Worm (Caenorhabditis elegans) whole organism, mixed stage, embryonic: Measurements from ENCODE around the gene W02F12.2.

Experiments
- bed-3 ChIP-seq: fragments of 200-800 bp; sonication (Bioruptor generic); optimal IDR thresholded peaks from 3 replicates; lab custom pipeline; 2018; ENCODE audit warnings: mild to moderate bottlenecking, missing genetic modification characterization, moderate library complexity, missing compliant biosample characterization
- blmp-1 ChIP-seq: fragments of 150-350 bp; optimal IDR thresholded peaks from 2 replicates; lab custom pipeline; 2014; ENCODE audit warnings: missing biosample characterization, missing genetic modification characterization
- ceh-39 ChIP-seq: fragments of 150-350 bp; optimal IDR thresholded peaks from 2 replicates; lab custom pipeline; 2014; ENCODE audit warnings: missing biosample characterization, missing genetic modification characterization
- ceh-43 ChIP-seq: fragments of 200-800 bp; sonication (Bioruptor generic); optimal IDR thresholded peaks from 2 replicates; lab custom pipeline; 2018; ENCODE audit warnings: mild to moderate bottlenecking, missing genetic modification characterization, moderate library complexity, missing compliant biosample characterization
- ceh-83 ChIP-seq: fragments of 200-800 bp; sonication (Bioruptor generic); optimal IDR thresholded peaks from 2 replicates; lab custom pipeline; 2018; ENCODE audit warnings: mild to moderate bottlenecking, missing genetic modification characterization, missing compliant biosample characterization
- ces-1 ChIP-seq: fragments of 150-350 bp; optimal IDR thresholded peaks from 2 replicates; lab custom pipeline; 2014; ENCODE audit warnings: missing biosample characterization, missing genetic modification reagents, missing genetic modification characterization
- cnd-1 ChIP-seq: fragments of 200-800 bp; sonication (Bioruptor generic); optimal IDR thresholded peaks from 2 replicates; lab custom pipeline; 2018; ENCODE audit warnings: mild to moderate bottlenecking, missing genetic modification characterization, missing compliant biosample characterization
- drap-1 ChIP-seq: fragments of 200-800 bp; sonication (Bioruptor generic); optimal IDR thresholded peaks from 3 replicates; lab custom pipeline; 2018; ENCODE audit warnings: mild to moderate bottlenecking, missing genetic modification characterization, missing compliant biosample characterization
- elt-1 ChIP-seq: sonication (generic microtip); optimal IDR thresholded peaks from 2 replicates; lab custom pipeline; 2017; ENCODE audit warnings: missing genetic modification characterization, mild to moderate bottlenecking, missing compliant biosample characterization, antibody characterized with exemption, moderate library complexity, borderline replicate concordance; ENCODE audit not compliant: insufficient read depth
- elt-3 ChIP-seq: fragments of 150-350 bp; optimal IDR thresholded peaks from 2 replicates; lab custom pipeline; 2014; ENCODE audit warnings: missing biosample characterization, missing genetic modification characterization
- flh-1 ChIP-seq: fragments of 200-800 bp; sonication (Bioruptor generic); optimal IDR thresholded peaks from 2 replicates; lab custom pipeline; 2018; ENCODE audit warnings: mild to moderate bottlenecking, missing genetic modification characterization, moderate library complexity, missing compliant biosample characterization
- ham-2 ChIP-seq: fragments of 200-800 bp; sonication (Bioruptor generic); optimal IDR thresholded peaks from 2 replicates; lab custom pipeline; 2018; ENCODE audit warnings: mild to moderate bottlenecking, missing genetic modification characterization, missing compliant biosample characterization
- hlh-1 ChIP-seq: fragments of 150-350 bp; optimal IDR thresholded peaks from 2 replicates; lab custom pipeline; 2014; ENCODE audit warnings: missing biosample characterization, missing genetic modification reagents, missing genetic modification characterization
- lin-13 ChIP-seq: fragments of 150-350 bp; optimal IDR thresholded peaks from 2 replicates; lab custom pipeline; 2014; ENCODE audit warnings: missing biosample characterization, missing genetic modification characterization
- lin-32 ChIP-seq: fragments of 200-800 bp; sonication (Bioruptor generic); optimal IDR thresholded peaks from 2 replicates; lab custom pipeline; 2018; ENCODE audit warnings: mild to moderate bottlenecking, missing genetic modification characterization, missing compliant biosample characterization
- lsy-2 ChIP-seq: fragments of 150-350 bp; optimal IDR thresholded peaks from 2 replicates; lab custom pipeline; 2014; ENCODE audit warnings: missing biosample characterization, missing genetic modification characterization
- mab-5 ChIP-seq: fragments of 150-350 bp; optimal IDR thresholded peaks from 2 replicates; lab custom pipeline; 2014; ENCODE audit warnings: missing biosample characterization, missing genetic modification characterization
- mep-1 ChIP-seq: fragments of 150-350 bp; optimal IDR thresholded peaks from 2 replicates; lab custom pipeline; 2017; ENCODE audit warnings: missing biosample characterization, missing genetic modification reagents, missing genetic modification characterization, inconsistent platforms
- mls-2 ChIP-seq: sonication (generic microtip); optimal IDR thresholded peaks from 2 replicates; lab custom pipeline; 2016; ENCODE audit warnings: mild to moderate bottlenecking, missing genetic modification characterization, moderate library complexity, missing compliant biosample characterization
- nhr-12 ChIP-seq: fragments of 150-350 bp; optimal IDR thresholded peaks from 2 replicates; lab custom pipeline; 2014; ENCODE audit warnings: missing biosample characterization, missing genetic modification characterization
- nhr-2 ChIP-seq: fragments of 150-350 bp; optimal IDR thresholded peaks from 2 replicates; lab custom pipeline; 2014; ENCODE audit warnings: missing biosample characterization, missing genetic modification characterization
- nhr-237 ChIP-seq: fragments of 150-350 bp; optimal IDR thresholded peaks from 2 replicates; lab custom pipeline; 2014; ENCODE audit warnings: missing biosample characterization, missing genetic modification characterization
- nhr-28 ChIP-seq: fragments of 150-350 bp; optimal IDR thresholded peaks from 2 replicates; lab custom pipeline; 2014; ENCODE audit warnings: missing biosample characterization, missing genetic modification characterization
- nhr-76 ChIP-seq: sonication (generic microtip); optimal IDR thresholded peaks from 2 replicates; lab custom pipeline; 2017; ENCODE audit warnings: missing biosample characterization, missing genetic modification characterization
- pha-4 ChIP-seq: fragments of 150-350 bp; optimal IDR thresholded peaks from 2 replicates; lab custom pipeline; 2018; ENCODE audit warnings: missing biosample characterization, missing genetic modification reagents, missing genetic modification characterization
- sem-2 ChIP-seq: fragments of 200-800 bp; sonication (Bioruptor generic); optimal IDR thresholded peaks from 2 replicates; lab custom pipeline; 2018; ENCODE audit warnings: mild to moderate bottlenecking, missing genetic modification characterization, missing compliant biosample characterization
- snpc-4 ChIP-seq: fragments of 150-350 bp; optimal IDR thresholded peaks from 2 replicates; lab custom pipeline; 2014; ENCODE audit warnings: missing biosample characterization, missing genetic modification characterization
- sptf-1 ChIP-seq: sonication (generic microtip); optimal IDR thresholded peaks from 2 replicates; lab custom pipeline; 2017; ENCODE audit warnings: mild to moderate bottlenecking, missing genetic modification characterization, moderate library complexity, missing compliant biosample characterization
- tbx-8 ChIP-seq: fragments of 200-800 bp; sonication (Bioruptor generic); optimal IDR thresholded peaks from 2 replicates; lab custom pipeline; 2018; ENCODE audit warnings: mild to moderate bottlenecking, missing genetic modification characterization, moderate library complexity, missing compliant biosample characterization
- unc-120 ChIP-seq: sonication (generic microtip); optimal IDR thresholded peaks from 2 replicates; lab custom pipeline; 2017; ENCODE audit warnings: missing genetic modification characterization, missing compliant biosample characterization; ENCODE audit not compliant: poor library complexity, severe bottlenecking
- unc-39 ChIP-seq: fragments of 150-350 bp; optimal IDR thresholded peaks from 2 replicates; lab custom pipeline; 2014; ENCODE audit warnings: missing biosample characterization, missing genetic modification characterization
- ztf-11 ChIP-seq: fragments of 150-350 bp; optimal IDR thresholded peaks from 2 replicates; lab custom pipeline; 2014; ENCODE audit warnings: missing biosample characterization, missing genetic modification characterization

The W02F12.2 gene

DNA sequence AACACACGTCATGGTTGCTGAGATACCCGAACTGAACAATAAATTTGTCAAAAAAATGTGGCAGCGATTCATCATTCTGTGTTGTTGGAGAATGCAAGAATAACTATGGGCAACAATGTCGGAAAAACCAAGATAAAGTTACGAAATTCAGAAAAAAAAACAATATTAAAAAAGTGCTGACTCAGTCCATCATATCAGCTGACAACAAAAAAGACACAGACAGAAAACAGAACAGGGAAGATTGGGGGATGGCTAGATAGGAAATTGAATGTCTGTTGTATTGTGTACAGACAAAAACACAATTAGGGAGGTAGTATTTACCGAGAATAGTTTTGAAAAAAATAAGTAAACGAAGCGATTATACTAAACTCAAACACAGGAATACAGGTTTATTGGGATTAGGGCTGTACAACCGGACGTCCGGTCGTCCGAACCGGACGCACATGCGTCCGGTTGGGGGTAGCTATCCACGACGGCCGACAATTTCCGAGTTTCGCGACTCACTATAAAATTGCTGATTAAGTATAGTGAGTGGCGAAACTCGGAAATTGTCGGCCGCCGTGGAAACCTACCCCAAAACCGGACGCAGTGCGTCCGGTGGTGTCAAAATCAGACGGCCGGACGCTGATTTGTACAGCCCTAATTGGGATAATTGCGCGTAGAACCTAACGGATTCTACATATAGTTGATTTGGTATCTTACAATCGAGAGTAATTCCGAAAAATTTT is 39.8 kb downstream of the W02F12.2 start:
- no peak for TF ChIP-seq tbx-8
- TF ChIP-seq ceh-39 (tag; lab: Kevin White, UChicago), result no peak
- TF ChIP-seq ztf-11 (tag; lab: Kevin White, UChicago), result no peak
- no peak for TF ChIP-seq nhr-28
- no peak for TF ChIP-seq sem-2 (GFP tag; lab: Kevin White, UChicago)
- no peak for TF ChIP-seq flh-1 (GFP tag; lab: Kevin White, UChicago)
- TF ChIP-seq elt-3 (tag; lab: Kevin White, UChicago), result no peak
- TF ChIP-seq nhr-12, result no peak
- TF ChIP-seq mab-5, result no peak
- TF ChIP-seq snpc-4 (tag; lab: Kevin White, UChicago), result no peak
- no peak for TF ChIP-seq nhr-237
- TF ChIP-seq, all 35 proteins: peak for 0

DNA sequence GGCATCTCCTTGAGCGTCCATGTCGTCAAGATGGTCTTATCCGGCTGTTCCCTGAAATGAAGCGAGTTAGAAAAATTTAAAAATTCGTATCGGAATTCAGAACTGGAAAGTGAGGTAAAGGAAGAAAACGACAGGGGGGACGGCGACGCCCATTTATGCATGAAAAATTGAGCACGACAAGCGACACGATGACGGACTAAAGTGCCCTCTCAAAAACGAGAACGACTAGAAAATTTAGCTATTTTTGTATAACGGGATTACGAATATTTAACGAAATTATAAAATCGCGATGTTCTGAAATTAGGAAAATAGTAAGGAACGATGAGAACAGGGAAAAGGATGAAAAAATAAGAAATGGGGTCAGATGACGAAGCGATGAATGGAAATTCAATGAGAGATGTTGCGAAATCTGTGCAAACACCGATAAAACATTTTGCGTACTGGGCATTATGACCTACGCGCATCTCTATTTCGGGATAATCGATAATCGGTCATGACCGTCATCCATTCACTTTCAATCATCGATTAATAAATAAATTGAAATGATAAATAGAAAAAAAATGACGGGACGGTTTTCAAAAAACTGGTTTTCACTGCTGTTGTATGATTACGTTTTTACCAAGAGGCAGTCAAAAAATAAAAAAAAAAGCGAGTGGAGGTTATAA is 40.9 kb downstream of the W02F12.2 start, which contains the start of gene snb-1:
TSS of gene snb-1 (minus strand) at position 51 of the 665 bp plus-strand sequence.
- TF ChIP-seq nhr-28 (no peak), mls-2 (tag; lab: Kevin White, UChicago) (no peak), ceh-39 (tag; lab: Kevin White, UChicago) (peak; percentile 55), blmp-1 (tag; lab: Kevin White, UChicago) (peak; percentile 11), unc-120 (tag; lab: Kevin White, UChicago) (peak; percentile 82), mep-1 (tag; lab: Kevin White, UChicago) (peak; percentile 7), nhr-237 (peak; percentile 53), ceh-83 (no peak), ham-2 (no peak), hlh-1 (tag; lab: Kevin White, UChicago) (no peak), nhr-2 (no peak), tbx-8 (no peak), flh-1 (GFP tag; lab: Kevin White, UChicago) (no peak), ces-1 (GFP tag; lab: Kevin White, UChicago) (peak; percentile 25), drap-1 (GFP tag; lab: Kevin White, UChicago) (no peak), ztf-11 (tag; lab: Kevin White, UChicago) (no peak), mab-5 (no peak), lin-13 (no peak), snpc-4 (tag; lab: Kevin White, UChicago) (no peak), elt-3 (tag; lab: Kevin White, UChicago) (no peak), nhr-76 (tag; lab: Kevin White, UChicago) (no peak), pha-4 (tag; lab: Kevin White, UChicago) (peak; percentile 34), lsy-2 (peak; percentile 56), lin-32 (GFP tag; lab: Kevin White, UChicago) (no peak), sptf-1 (no peak), nhr-12 (no peak)

DNA sequence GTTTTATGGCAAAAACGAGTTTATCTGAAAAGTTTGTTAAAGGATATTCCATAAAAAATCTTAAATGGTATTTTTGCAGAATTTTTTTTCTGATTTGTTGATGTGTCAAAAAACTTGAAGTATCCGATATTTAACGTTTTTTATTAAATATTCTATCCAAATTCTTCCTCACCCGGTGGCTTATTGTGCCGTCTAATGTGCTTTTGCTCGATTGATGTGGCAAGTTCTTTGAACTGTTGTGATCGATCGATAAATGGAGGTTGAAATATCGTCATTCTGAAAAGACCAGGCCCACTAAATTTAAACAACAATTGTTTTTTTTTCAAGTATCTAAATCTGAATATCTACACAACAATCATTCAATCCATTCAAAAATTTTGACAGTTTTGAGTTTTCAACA is 42.3 kb downstream of the W02F12.2 start, which contains the start of gene syx-18:
TSS of gene syx-18 (minus strand) at position 276 of the 400 bp plus-strand sequence.
- TF ChIP-seq lin-32 (GFP tag; lab: Kevin White, UChicago), result no peak
- TF ChIP-seq hlh-1 (tag; lab: Kevin White, UChicago), result no peak
- TF ChIP-seq ceh-43 (GFP tag; lab: Kevin White, UChicago), result no peak

DNA sequence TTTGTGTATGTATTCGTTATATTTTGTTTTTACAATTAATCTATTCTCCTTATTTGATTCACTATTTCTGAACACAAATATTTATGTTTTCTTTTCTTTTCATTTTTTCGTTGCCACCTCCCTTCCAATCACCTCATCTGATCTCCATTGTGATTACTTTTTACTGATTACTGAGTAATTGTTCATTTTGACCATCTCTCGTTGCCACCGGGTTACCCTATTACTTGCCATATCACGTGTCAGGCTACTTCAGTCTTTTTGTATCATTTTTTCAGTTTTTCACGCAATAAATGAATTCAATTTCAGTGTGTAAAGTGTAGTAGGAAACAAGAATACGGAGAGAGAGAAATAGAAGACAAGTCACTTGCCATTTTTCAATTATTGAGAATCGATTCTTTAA is 45.4 kb downstream of the W02F12.2 start, which contains the start of gene T10H9.8:
TSS of gene T10H9.8 (plus strand) at position 301 of the 400 bp plus-strand sequence.
- TF ChIP-seq mls-2 (tag; lab: Kevin White, UChicago) (no peak), nhr-237 (no peak), ceh-83 (no peak), sptf-1 (no peak), lin-32 (GFP tag; lab: Kevin White, UChicago) (no peak), snpc-4 (tag; lab: Kevin White, UChicago) (no peak), ztf-11 (tag; lab: Kevin White, UChicago) (no peak), cnd-1 (tag; lab: Kevin White, UChicago) (no peak), elt-1 (tag; lab: Kevin White, UChicago) (no peak), lsy-2 (no peak), nhr-76 (tag; lab: Kevin White, UChicago) (no peak), bed-3 (GFP tag; lab: Kevin White, UChicago) (no peak), ceh-43 (GFP tag; lab: Kevin White, UChicago) (no peak), mab-5 (no peak), hlh-1 (tag; lab: Kevin White, UChicago) (no peak), unc-39 (tag; lab: Kevin White, UChicago) (no peak), nhr-28 (no peak)
- TF ChIP-seq, all 35 proteins: peak for 0
